Fruit fly (Drosophila melanogaster) whole organism, embryonic: Measurements from ENCODE around the gene CG31922.
A peak's percentile ranks its signal among the peaks of the same experiment; 100 is the strongest.

Experiments used
- Bdp1 ChIP-seq: fragments of 200-800 bp; sonication (Bioruptor generic); optimal IDR thresholded peaks from 3 replicates; lab custom pipeline; 2016; ENCODE audit warnings: missing biosample characterization, missing genetic modification characterization
- CG11085 ChIP-seq: fragments of 200-800 bp; sonication (Bioruptor generic); IDR thresholded peaks from 2 replicates; pipeline ENCODE4 v1.3.6; 2022; ENCODE audit warnings: missing biosample characterization, missing genetic modification characterization
- CG11093 ChIP-seq: fragments of 200-800 bp; sonication (Bioruptor generic); IDR thresholded peaks from 3 replicates; pipeline ENCODE4 v1.3.6; 2022; ENCODE audit warnings: missing biosample characterization, missing genetic modification characterization
- CG12219 ChIP-seq: fragments of 200-800 bp; sonication (Bioruptor generic); optimal IDR thresholded peaks from 3 replicates; lab custom pipeline; 2018; ENCODE audit warnings: missing biosample characterization, mild to moderate bottlenecking, missing genetic modification characterization
- CG13424 ChIP-seq: fragments of 200-800 bp; sonication (Bioruptor generic); optimal IDR thresholded peaks from 2 replicates; lab custom pipeline; 2019; ENCODE audit warnings: missing biosample characterization, mild to moderate bottlenecking, missing genetic modification characterization, moderate library complexity
- CG14014 ChIP-seq: fragments of 200-800 bp; sonication (Bioruptor generic); IDR thresholded peaks from 2 replicates; pipeline ENCODE4 v1.3.6; 2022; ENCODE audit warnings: missing biosample characterization, missing genetic modification characterization
- CG15269 ChIP-seq: fragments of 200-800 bp; sonication (Bioruptor generic); optimal IDR thresholded peaks from 2 replicates; lab custom pipeline; 2018; ENCODE audit warnings: missing biosample characterization, mild to moderate bottlenecking, missing genetic modification characterization, moderate library complexity
- CG1529 ChIP-seq: fragments of 200-800 bp; sonication (Bioruptor generic); optimal IDR thresholded peaks from 3 replicates; lab custom pipeline; 2018; ENCODE audit warnings: missing biosample characterization, missing genetic modification characterization
- CG1603 ChIP-seq: fragments of 200-800 bp; sonication (Bioruptor generic); optimal IDR thresholded peaks from 2 replicates; lab custom pipeline; 2019; ENCODE audit warnings: missing biosample characterization, mild to moderate bottlenecking, missing genetic modification characterization, moderate library complexity
- CG16779 ChIP-seq: fragments of 200-800 bp; sonication (Bioruptor generic); IDR thresholded peaks from 2 replicates; pipeline ENCODE4 v1.3.6; 2022; ENCODE audit warnings: missing biosample characterization, missing genetic modification characterization
- CG16813 ChIP-seq: fragments of 200-800 bp; sonication (Bioruptor generic); IDR thresholded peaks from 3 replicates; pipeline ENCODE4 v1.3.6; 2022; ENCODE audit warnings: missing biosample characterization, missing genetic modification characterization; ENCODE audit not compliant: partially characterized antibody
- CG17802 ChIP-seq: fragments of 200-800 bp; sonication (Bioruptor generic); optimal IDR thresholded peaks from 2 replicates; lab custom pipeline; 2018; ENCODE audit warnings: missing biosample characterization, mild to moderate bottlenecking, missing genetic modification characterization, moderate library complexity
- CG17829 ChIP-seq: fragments of 200-800 bp; optimal IDR thresholded peaks from 2 replicates; lab custom pipeline; 2019; ENCODE audit warnings: missing biosample characterization, mild to moderate bottlenecking, missing genetic modification characterization, moderate library complexity
- CG18262 ChIP-seq: fragments of 200-800 bp; optimal IDR thresholded peaks from 3 replicates; lab custom pipeline; 2019; ENCODE audit warnings: missing biosample characterization, mild to moderate bottlenecking, missing genetic modification characterization, moderate library complexity
- CG2712 ChIP-seq: fragments of 200-800 bp; optimal IDR thresholded peaks from 3 replicates; lab custom pipeline; 2019; ENCODE audit warnings: missing biosample characterization, mild to moderate bottlenecking, missing genetic modification characterization, moderate library complexity
- CG3281 ChIP-seq: fragments of 200-800 bp; sonication (Bioruptor generic); optimal IDR thresholded peaks from 3 replicates; lab custom pipeline; 2017; ENCODE audit warnings: missing biosample characterization, mild to moderate bottlenecking, missing genetic modification characterization
- CG3847 ChIP-seq: fragments of 200-800 bp; sonication (Bioruptor generic); IDR thresholded peaks from 2 replicates; pipeline ENCODE4 v1.3.6; 2022; ENCODE audit warnings: missing biosample characterization, missing genetic modification characterization
- CG3995 ChIP-seq: fragments of 200-800 bp; sonication (Bioruptor generic); optimal IDR thresholded peaks from 3 replicates; lab custom pipeline; 2016; ENCODE audit warnings: missing biosample characterization, missing genetic modification characterization
- CG4282 ChIP-seq: fragments of 200-800 bp; sonication (Bioruptor generic); optimal IDR thresholded peaks from 2 replicates; lab custom pipeline; 2016; ENCODE audit warnings: missing biosample characterization, missing genetic modification characterization
- CG5180 ChIP-seq: fragments of 200-800 bp; sonication (Bioruptor generic); optimal IDR thresholded peaks from 3 replicates; lab custom pipeline; 2017; ENCODE audit warnings: missing biosample characterization, missing genetic modification characterization, mild to moderate bottlenecking, moderate library complexity, missing genetic modification reagents
- CG6854 ChIP-seq: fragments of 200-800 bp; sonication (Bioruptor generic); optimal IDR thresholded peaks from 3 replicates; lab custom pipeline; 2017; ENCODE audit warnings: missing biosample characterization, mild to moderate bottlenecking, missing genetic modification characterization
- CG7786 ChIP-seq: fragments of 200-800 bp; sonication (Bioruptor generic); optimal IDR thresholded peaks from 2 replicates; lab custom pipeline; 2016; ENCODE audit warnings: missing biosample characterization, missing genetic modification characterization
- CG7928 ChIP-seq: fragments of 200-800 bp; sonication (Bioruptor generic); optimal IDR thresholded peaks from 2 replicates; lab custom pipeline; 2017; ENCODE audit warnings: missing biosample characterization, mild to moderate bottlenecking, missing genetic modification characterization
- CG8281 ChIP-seq: fragments of 200-800 bp; sonication (Bioruptor generic); optimal IDR thresholded peaks from 2 replicates; lab custom pipeline; 2018; ENCODE audit warnings: missing biosample characterization, mild to moderate bottlenecking, missing genetic modification characterization, moderate library complexity
- CG9727 ChIP-seq: fragments of 200-800 bp; sonication (Bioruptor generic); optimal IDR thresholded peaks from 3 replicates; lab custom pipeline; 2017; ENCODE audit warnings: missing biosample characterization, mild to moderate bottlenecking, missing genetic modification characterization
- CG9817 ChIP-seq: fragments of 200-800 bp; sonication (Bioruptor generic); optimal IDR thresholded peaks from 2 replicates; lab custom pipeline; 2018; ENCODE audit warnings: missing biosample characterization, mild to moderate bottlenecking, missing genetic modification characterization, moderate library complexity
- CkIIα-i1 ChIP-seq: fragments of 200-800 bp; sonication (Bioruptor generic); IDR thresholded peaks from 2 replicates; pipeline ENCODE4 v1.3.6; 2022; ENCODE audit warnings: missing biosample characterization, missing genetic modification characterization
- H15 ChIP-seq: fragments of 200-800 bp; sonication (Bioruptor generic); IDR thresholded peaks from 3 replicates; pipeline ENCODE4 v1.3.6; 2022; ENCODE audit warnings: missing biosample characterization, missing genetic modification characterization
- HLH54F ChIP-seq: fragments of 200-800 bp; sonication (Bioruptor generic); optimal IDR thresholded peaks from 3 replicates; lab custom pipeline; 2016; ENCODE audit warnings: missing biosample characterization, missing genetic modification characterization
- Hey ChIP-seq: fragments of 200-800 bp; sonication (Bioruptor generic); optimal IDR thresholded peaks from 3 replicates; lab custom pipeline; 2018; ENCODE audit warnings: missing biosample characterization, mild to moderate bottlenecking, missing genetic modification characterization
- Hr39 ChIP-seq: fragments of >200 bp; optimal IDR thresholded peaks from 2 replicates; lab custom pipeline; 2017
- Hr51 ChIP-seq, 2 experiments: fragments of 200-800 bp; sonication (Bioruptor generic); optimal IDR thresholded peaks; 2 replicates in 1 of 2; 3 replicates in 1 of 2; lab custom pipeline; 2016 to 2018; ENCODE audit warnings: missing biosample characterization in 2 of 2, missing genetic modification characterization in 2 of 2, mild to moderate bottlenecking in 1 of 2, moderate library complexity in 1 of 2
- MBD-R2 ChIP-seq: fragments of 200-800 bp; sonication (Bioruptor generic); IDR thresholded peaks from 2 replicates; pipeline ENCODE4 v1.3.6; 2022; ENCODE audit warnings: missing biosample characterization, missing genetic modification characterization
- Oaz ChIP-seq: fragments of 200-800 bp; sonication (Bioruptor generic); IDR thresholded peaks from 2 replicates; pipeline ENCODE4 v1.3.6; 2022; ENCODE audit warnings: missing biosample characterization, missing genetic modification characterization
- Ptx1 ChIP-seq: fragments of 200-800 bp; sonication (Bioruptor generic); IDR thresholded peaks from 2 replicates; pipeline ENCODE4 v1.3.6; 2022; ENCODE audit warnings: missing biosample characterization, missing genetic modification characterization
- al ChIP-seq: fragments of 200-800 bp; sonication (Bioruptor generic); IDR thresholded peaks from 2 replicates; pipeline ENCODE4 v1.3.6; 2022; ENCODE audit warnings: missing biosample characterization, missing genetic modification characterization
- bsh ChIP-seq, 2 experiments: fragments of 200-800 bp; sonication (Bioruptor generic); optimal IDR thresholded peaks; 2 replicates each; lab custom pipeline; 2017 to 2018; ENCODE audit warnings: mild to moderate bottlenecking in 2 of 2, missing biosample characterization in 2 of 2, missing genetic modification characterization in 2 of 2, moderate library complexity in 1 of 2
- crol ChIP-seq: fragments of 200-800 bp; sonication (Bioruptor generic); IDR thresholded peaks from 2 replicates; pipeline ENCODE4 v1.3.6; 2022; ENCODE audit warnings: missing biosample characterization, missing genetic modification characterization
- dmrt99B ChIP-seq: fragments of 200-800 bp; sonication (Bioruptor generic); optimal IDR thresholded peaks from 2 replicates; lab custom pipeline; 2018; ENCODE audit warnings: missing biosample characterization, mild to moderate bottlenecking, missing genetic modification characterization, moderate library complexity
- en ChIP-seq: fragments of 200-800 bp; sonication (Bioruptor generic); optimal IDR thresholded peaks from 2 replicates; lab custom pipeline; 2016; ENCODE audit warnings: missing biosample characterization, missing genetic modification characterization
- exex ChIP-seq: fragments of 200-800 bp; sonication (Bioruptor generic); optimal IDR thresholded peaks from 4 replicates; lab custom pipeline; 2018; ENCODE audit warnings: missing biosample characterization, mild to moderate bottlenecking, missing genetic modification characterization, moderate library complexity
- fd96Cb ChIP-seq: fragments of 200-800 bp; sonication (Bioruptor generic); optimal IDR thresholded peaks from 2 replicates; lab custom pipeline; 2018; ENCODE audit warnings: missing biosample characterization, mild to moderate bottlenecking, missing genetic modification characterization, moderate library complexity
- h ChIP-seq: fragments of >200 bp; optimal IDR thresholded peaks from 2 replicates; lab custom pipeline; 2017
- kah ChIP-seq: fragments of 200-800 bp; sonication (Bioruptor generic); optimal IDR thresholded peaks from 2 replicates; lab custom pipeline; 2018; ENCODE audit warnings: missing biosample characterization, mild to moderate bottlenecking, missing genetic modification characterization
- lola ChIP-seq, 3 experiments: fragments of >200 bp in 2 of 3; fragments of 200-800 bp in 1 of 3; sonication (Bioruptor generic) in 1 of 3; optimal IDR thresholded peaks; 2 replicates each; lab custom pipeline; 2017 to 2019; ENCODE audit warnings: missing biosample characterization in 3 of 3, missing genetic modification characterization in 3 of 3, mild to moderate bottlenecking in 1 of 3, moderate library complexity in 1 of 3
- mirr ChIP-seq: fragments of 200-800 bp; sonication (Bioruptor generic); optimal IDR thresholded peaks from 3 replicates; lab custom pipeline; 2018; ENCODE audit warnings: missing biosample characterization, mild to moderate bottlenecking, missing genetic modification characterization
- nau ChIP-seq: fragments of 200-800 bp; sonication (Bioruptor generic); optimal IDR thresholded peaks from 3 replicates; lab custom pipeline; 2017; ENCODE audit warnings: missing biosample characterization, mild to moderate bottlenecking, missing genetic modification characterization, missing genetic modification reagents
- sna ChIP-seq: fragments of 200-800 bp; sonication (Bioruptor generic); IDR thresholded peaks from 2 replicates; pipeline ENCODE4 v1.3.6; 2022; ENCODE audit warnings: missing biosample characterization, missing genetic modification characterization; ENCODE audit not compliant: partially characterized antibody
- ssp ChIP-seq: fragments of 200-800 bp; sonication (Bioruptor generic); IDR thresholded peaks from 2 replicates; pipeline ENCODE4 v1.3.6; 2022; ENCODE audit warnings: missing biosample characterization, missing genetic modification characterization
- zfh1 ChIP-seq: fragments of 200-800 bp; sonication (Bioruptor generic); IDR thresholded peaks from 3 replicates; pipeline ENCODE4 v1.3.6; 2022; ENCODE audit warnings: missing biosample characterization, missing genetic modification characterization

Gene CG31922

DNA sequence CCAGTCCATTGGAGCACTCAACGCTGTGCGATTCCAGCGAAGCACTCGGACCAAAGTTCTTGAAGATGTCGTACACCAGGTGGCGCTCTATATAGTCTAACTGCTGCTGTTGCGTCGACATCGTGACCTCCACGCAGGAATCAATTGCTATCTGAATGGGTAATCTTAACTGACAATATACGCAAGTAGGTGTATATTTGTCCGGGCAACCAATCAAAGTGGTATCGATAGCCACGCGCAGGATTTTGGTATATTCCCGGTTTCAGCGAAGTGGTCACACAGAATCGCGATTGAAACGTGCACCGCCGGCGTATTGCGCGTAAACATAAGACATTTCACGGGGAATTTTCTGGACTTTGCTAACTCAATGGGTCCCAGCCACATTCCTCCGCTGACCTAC is 13.8 kb downstream of the CG31922 start, which contains the start of the genes CG5126 and Tgt (continued):
- TF ChIP-seq CG4282 (GFP tag; lab: Kevin White, UChicago) (no peak), CG17802 (tag; lab: Kevin White, UChicago) (no peak), sna (GFP tag; lab: Robert Waterston, UW) (peak; percentile 44; the same call in 1 of the 2 replicates), en (GFP tag; lab: Kevin White, UChicago) (no peak), CG9727 (GFP tag; lab: Kevin White, UChicago) (no peak), Hey (tag; lab: Kevin White, UChicago) (peak; percentile 24), CG16779 (GFP tag; lab: Robert Waterston, UW) (no peak), CG5180 (no peak), CG11085 (GFP tag; lab: Robert Waterston, UW) (no peak), HLH54F (GFP tag; lab: Kevin White, UChicago) (no peak), crol (GFP tag; lab: Robert Waterston, UW) (no peak), mirr (no peak), CG8281 (tag; lab: Kevin White, UChicago) (no peak), CG11093 (GFP tag; lab: Robert Waterston, UW) (no peak), Hr51 (GFP tag; optimal IDR thresholded peaks at IDR 0.05; lab: Kevin White, UChicago) (no peak), nau (GFP tag; lab: Kevin White, UChicago) (no peak), Bdp1 (GFP tag; lab: Kevin White, UChicago) (no peak), CG6854 (GFP tag; lab: Kevin White, UChicago) (no peak), CG12219 (GFP tag; lab: Kevin White, UChicago) (no peak), al (no peak), CG7928 (GFP tag; lab: Kevin White, UChicago) (no peak), CG9817 (tag; lab: Kevin White, UChicago) (no peak), CG1603 (tag; lab: Kevin White, UChicago) (no peak), dmrt99B (tag; lab: Kevin White, UChicago) (no peak), CG1529 (GFP tag; lab: Kevin White, UChicago) (no peak), zfh1 (no peak), exex (tag; lab: Kevin White, UChicago) (no peak), bsh (GFP tag; optimal IDR thresholded peaks at IDR 0.05; lab: Kevin White, UChicago) (no peak), CG7786 (GFP tag; lab: Kevin White, UChicago) (no peak), CG18262 (tag; lab: Kevin White, UChicago) (no peak), lola (GFP tag; optimal IDR thresholded peaks at IDR 0.05; lab: Kevin White, UChicago) (no peak), CkIIα-i1 (GFP tag; lab: Robert Waterston, UW) (no peak), Oaz (0 out of 2 replicates have a peak, but pooled peaks have one; percentile 18), Hr39 (no peak), CG3847 (no peak)

dm6 chr2L:1185642-1186497 is 15.9 kb downstream of the CG31922 start, which contains the start of gene CG5001:
Gene CG5001, plus strand, starts transcription at chr2L:1185757.
- TF ChIP-seq CG13424 (peak; percentile 90), CG3995 (GFP tag; lab: Kevin White, UChicago) (peak; percentile 30), CG15269 (tag; lab: Kevin White, UChicago) (peak; percentile 93), CG3281 (peak; percentile 81), CG17829 (peak; percentile 91), Ptx1 (GFP tag; lab: Robert Waterston, UW) (peak; percentile 91), en (GFP tag; lab: Kevin White, UChicago) (peak; percentile 58), CG8281 (tag; lab: Kevin White, UChicago) (peak; percentile 51), ssp (peak; percentile 72), CG2712 (tag; lab: Kevin White, UChicago) (peak; percentile 93), kah (GFP tag; lab: Kevin White, UChicago) (peak; percentile 72), fd96Cb (peak; percentile 78), h (lab: Kevin White, UChicago) (no peak), MBD-R2 (peak; percentile 69), CG14014 (GFP tag; lab: Robert Waterston, UW) (peak; percentile 88), CG16813 (peak; percentile 35; the same call in 1 of the 3 replicates), H15 (GFP tag; lab: Robert Waterston, UW) (peak; percentile 83)
